Fruit fly (Drosophila melanogaster) whole organism, prepupa: Measurements from ENCODE around the gene CG13454.

ENCODE experiments used
- CG11762 ChIP-seq: fragments of 200-800 bp; sonication (Bioruptor generic); optimal IDR thresholded peaks from 3 replicates; lab custom pipeline; 2016; ENCODE audit warnings: missing biosample characterization, missing genetic modification characterization; ENCODE audit not compliant: insufficient read depth
- CG11902 ChIP-seq: fragments of 200-800 bp; sonication (Bioruptor generic); optimal IDR thresholded peaks from 3 replicates; lab custom pipeline; 2016; ENCODE audit warnings: missing biosample characterization, missing genetic modification characterization
- CG15336 ChIP-seq: fragments of 200-800 bp; sonication (Bioruptor generic); IDR thresholded peaks from 2 replicates; pipeline ENCODE4 v1.3.6; 2022; ENCODE audit warnings: missing biosample characterization, missing genetic modification characterization
- CG1621 ChIP-seq: fragments of 200-800 bp; sonication (Bioruptor generic); optimal IDR thresholded peaks from 3 replicates; lab custom pipeline; 2018; ENCODE audit warnings: missing biosample characterization, mild to moderate bottlenecking, missing genetic modification characterization
- CG3032 ChIP-seq: fragments of 200-800 bp; optimal IDR thresholded peaks from 2 replicates; lab custom pipeline; 2019; ENCODE audit warnings: missing biosample characterization, mild to moderate bottlenecking, missing genetic modification characterization, moderate library complexity
- CG31627 ChIP-seq: fragments of 200-800 bp; sonication (Bioruptor generic); optimal IDR thresholded peaks from 3 replicates; lab custom pipeline; 2016; ENCODE audit warnings: missing biosample characterization, missing genetic modification characterization
- CG34406 ChIP-seq: fragments of 200-800 bp; sonication (Bioruptor generic); optimal IDR thresholded peaks from 3 replicates; lab custom pipeline; 2016; ENCODE audit warnings: missing biosample characterization, missing genetic modification characterization
- CG3919 ChIP-seq: fragments of 200-800 bp; sonication (Bioruptor generic); optimal IDR thresholded peaks from 3 replicates; lab custom pipeline; 2016; ENCODE audit warnings: missing biosample characterization, missing genetic modification characterization
- CG6163 ChIP-seq: fragments of 200-800 bp; sonication (Bioruptor generic); IDR thresholded peaks from 3 replicates; pipeline ENCODE4 v1.3.6; 2022; ENCODE audit warnings: missing biosample characterization, missing genetic modification characterization
- CG6792 ChIP-seq: fragments of 200-800 bp; sonication (Bioruptor generic); optimal IDR thresholded peaks from 3 replicates; lab custom pipeline; 2016; ENCODE audit warnings: missing biosample characterization, missing genetic modification characterization
- CG6808 ChIP-seq: fragments of 200-800 bp; sonication (Bioruptor generic); optimal IDR thresholded peaks from 3 replicates; lab custom pipeline; 2017; ENCODE audit warnings: missing biosample characterization, missing genetic modification characterization, mild to moderate bottlenecking, moderate library complexity, missing genetic modification reagents
- CG6854 ChIP-seq: fragments of 200-800 bp; sonication (Bioruptor generic); optimal IDR thresholded peaks from 2 replicates; lab custom pipeline; 2017; ENCODE audit warnings: missing biosample characterization, mild to moderate bottlenecking, missing genetic modification characterization
- CG8319 ChIP-seq: fragments of 200-800 bp; sonication (Bioruptor generic); optimal IDR thresholded peaks from 3 replicates; lab custom pipeline; 2016; ENCODE audit warnings: missing biosample characterization, missing genetic modification characterization
- CG8632 ChIP-seq: fragments of 200-800 bp; sonication (Bioruptor generic); optimal IDR thresholded peaks from 3 replicates; lab custom pipeline; 2016; ENCODE audit warnings: missing biosample characterization, missing genetic modification characterization
- Eip78C ChIP-seq: fragments of 200-800 bp; sonication (Bioruptor generic); peaks from one replicate; lab custom pipeline; 2016; ENCODE audit warnings: missing biosample characterization, missing genetic modification characterization
- Eip93F ChIP-seq: fragments of 200-800 bp; sonication (Bioruptor generic); optimal IDR thresholded peaks from 2 replicates; lab custom pipeline; 2016; ENCODE audit warnings: missing biosample characterization, mild to moderate bottlenecking, missing genetic modification characterization
- Ets21C ChIP-seq: fragments of 200-800 bp; sonication (Bioruptor generic); optimal IDR thresholded peaks from 3 replicates; lab custom pipeline; 2016; ENCODE audit warnings: missing biosample characterization, missing genetic modification characterization
- Ets96B ChIP-seq: fragments of 200-800 bp; optimal IDR thresholded peaks from 2 replicates; lab custom pipeline; 2019; ENCODE audit warnings: missing biosample characterization, mild to moderate bottlenecking, missing genetic modification characterization, moderate library complexity
- Hr38 ChIP-seq: sonication (Bioruptor generic); optimal IDR thresholded peaks from 2 replicates; lab custom pipeline; 2016; ENCODE audit warnings: missing biosample characterization, missing genetic modification characterization
- Hr39 ChIP-seq: fragments of 200-800 bp; sonication (Bioruptor generic); optimal IDR thresholded peaks from 2 replicates; lab custom pipeline; 2016; ENCODE audit warnings: missing biosample characterization, missing genetic modification characterization
- Met ChIP-seq: fragments of 200-800 bp; sonication (Bioruptor generic); optimal IDR thresholded peaks from 3 replicates; lab custom pipeline; 2016; ENCODE audit warnings: missing biosample characterization, missing genetic modification characterization
- Sox102F ChIP-seq: fragments of 200-800 bp; sonication (Bioruptor generic); optimal IDR thresholded peaks from 2 replicates; lab custom pipeline; 2016; ENCODE audit warnings: missing biosample characterization, mild to moderate bottlenecking, missing genetic modification characterization
- Sox14 ChIP-seq: fragments of 200-800 bp; sonication (Bioruptor generic); optimal IDR thresholded peaks from 3 replicates; lab custom pipeline; 2016; ENCODE audit warnings: missing biosample characterization, missing genetic modification characterization
- achi ChIP-seq: fragments of 200-800 bp; sonication (Bioruptor generic); optimal IDR thresholded peaks from 3 replicates; lab custom pipeline; 2016; ENCODE audit warnings: missing biosample characterization, missing genetic modification characterization
- acj6 ChIP-seq: fragments of 200-800 bp; sonication (Bioruptor generic); optimal IDR thresholded peaks from 3 replicates; lab custom pipeline; 2016; ENCODE audit warnings: missing biosample characterization, missing genetic modification characterization
- cyc ChIP-seq: fragments of 200-800 bp; sonication (Bioruptor generic); optimal IDR thresholded peaks from 3 replicates; lab custom pipeline; 2016; ENCODE audit warnings: missing biosample characterization, missing genetic modification characterization
- dac ChIP-seq: fragments of 200-800 bp; sonication (Bioruptor generic); optimal IDR thresholded peaks from 2 replicates; lab custom pipeline; 2017; ENCODE audit warnings: missing biosample characterization, mild to moderate bottlenecking, missing genetic modification characterization
- fd59A ChIP-seq: fragments of 200-800 bp; sonication (Bioruptor generic); optimal IDR thresholded peaks from 2 replicates; lab custom pipeline; 2017; ENCODE audit warnings: missing biosample characterization, mild to moderate bottlenecking, missing genetic modification characterization, missing genetic modification reagents
- fd85E ChIP-seq: fragments of 200-800 bp; sonication (Bioruptor generic); optimal IDR thresholded peaks from 3 replicates; lab custom pipeline; 2016; ENCODE audit warnings: missing biosample characterization, missing genetic modification characterization
- fkh ChIP-seq: fragments of 200-800 bp; sonication (Bioruptor generic); optimal IDR thresholded peaks from 3 replicates; lab custom pipeline; 2017; ENCODE audit warnings: missing biosample characterization, mild to moderate bottlenecking, missing genetic modification characterization, moderate library complexity
- lz ChIP-seq: fragments of 200-800 bp; sonication (Bioruptor generic); optimal IDR thresholded peaks from 3 replicates; lab custom pipeline; 2016; ENCODE audit warnings: missing biosample characterization, missing genetic modification characterization
- spab ChIP-seq: fragments of 200-800 bp; sonication (Bioruptor generic); optimal IDR thresholded peaks from 2 replicates; lab custom pipeline; 2017; ENCODE audit warnings: missing biosample characterization, mild to moderate bottlenecking, missing genetic modification characterization, missing genetic modification reagents
- ss ChIP-seq, 2 experiments: fragments of 200-800 bp; sonication (Bioruptor generic); optimal IDR thresholded peaks; 2 replicates in 1 of 2; 3 replicates in 1 of 2; lab custom pipeline; 2017 to 2018; ENCODE audit warnings: mild to moderate bottlenecking in 2 of 2, missing biosample characterization in 2 of 2, missing genetic modification characterization in 2 of 2, moderate library complexity in 1 of 2
- topi ChIP-seq: fragments of 200-800 bp; sonication (Bioruptor generic); optimal IDR thresholded peaks from 3 replicates; lab custom pipeline; 2016; ENCODE audit warnings: missing biosample characterization, missing genetic modification characterization
- vri ChIP-seq: fragments of 200-800 bp; sonication (Bioruptor generic); optimal IDR thresholded peaks from 3 replicates; lab custom pipeline; 2016; ENCODE audit warnings: missing biosample characterization, mild to moderate bottlenecking, missing genetic modification characterization

CG13454 gene

dm6 chr3L:15530638-15531225 is 13.9 kb upstream of the CG13454 start:
- TF ChIP-seq Eip78C (GFP tag; lab: Kevin White, UChicago) (peak; percentile 65), Sox102F (GFP tag; lab: Kevin White, UChicago) (no peak), topi (GFP tag; lab: Kevin White, UChicago) (no peak), CG6854 (GFP tag; lab: Kevin White, UChicago) (peak; percentile 34), fd59A (no peak), CG34406 (GFP tag; lab: Kevin White, UChicago) (no peak), achi (peak; percentile 24), ss (GFP tag; optimal IDR thresholded peaks at IDR 0.05; lab: Kevin White, UChicago) (peak; percentile 19 to 28), CG6808 (GFP tag; lab: Kevin White, UChicago) (peak; percentile 14), CG11902 (GFP tag; lab: Kevin White, UChicago) (no peak), Sox14 (GFP tag; lab: Kevin White, UChicago) (peak; percentile 0), Hr38 (no peak), fkh (GFP tag; lab: Kevin White, UChicago) (peak; percentile 86), CG8319 (GFP tag; lab: Kevin White, UChicago) (no peak), CG3919 (GFP tag; lab: Kevin White, UChicago) (peak; percentile 10)

dm6 chr3L:15530071-15530470 is 13.2 kb upstream of the CG13454 start:
- no peak for TF ChIP-seq Hr39 (GFP tag; lab: Kevin White, UChicago)
- TF ChIP-seq CG6854 (GFP tag; lab: Kevin White, UChicago) = no peak
- no peak for TF ChIP-seq CG1621
- no peak for TF ChIP-seq Ets96B (tag; lab: Kevin White, UChicago)
- TF ChIP-seq cyc (GFP tag; lab: Kevin White, UChicago) = no peak
- no peak for TF ChIP-seq dac
- TF ChIP-seq CG31627 (GFP tag; lab: Kevin White, UChicago) = no peak
- no peak for TF ChIP-seq CG6163 (GFP tag; lab: Robert Waterston, UW)
- no peak for TF ChIP-seq CG8632

- no peak for TF ChIP-seq CG8319 (GFP tag; lab: Kevin White, UChicago)
- no peak for TF ChIP-seq Eip93F (GFP tag; lab: Kevin White, UChicago)
Observed at dm6 chr3L:15529143-15529542, 12.3 kb upstream of the CG13454 start, which contains the start of gene obst-H. TSS of gene obst-H (minus strand) at chr3L:15529243.

- no peak for TF ChIP-seq spab (GFP tag; lab: Kevin White, UChicago)
- TF ChIP-seq vri = no peak
- no peak for TF ChIP-seq achi
- TF ChIP-seq CG6792 = no peak
- TF ChIP-seq lz (GFP tag; lab: Kevin White, UChicago) = no peak
- no peak for TF ChIP-seq Ets96B (tag; lab: Kevin White, UChicago)
- no peak for TF ChIP-seq Met (GFP tag; lab: Kevin White, UChicago)
- no peak for TF ChIP-seq fd85E
- no peak for TF ChIP-seq CG11762 (GFP tag; lab: Kevin White, UChicago)
- TF ChIP-seq acj6 (GFP tag; lab: Kevin White, UChicago) = no peak
- TF ChIP-seq Ets21C = no peak
- no peak for TF ChIP-seq CG3919 (GFP tag; lab: Kevin White, UChicago)
- no peak for TF ChIP-seq CG11902 (GFP tag; lab: Kevin White, UChicago)
- TF ChIP-seq CG3032 = no peak
- TF ChIP-seq CG8632 = no peak
- no peak for TF ChIP-seq Sox102F (GFP tag; lab: Kevin White, UChicago)
- TF ChIP-seq Hr39 (GFP tag; lab: Kevin White, UChicago) = no peak
- TF ChIP-seq CG31627 (GFP tag; lab: Kevin White, UChicago) = no peak
- TF ChIP-seq CG15336 (GFP tag; lab: Robert Waterston, UW) = no peak
Observed at dm6 chr3L:15528096-15528495, 11.2 kb upstream of the CG13454 start, which contains the start of gene CG42728. TSS of gene CG42728 (minus strand) at chr3L:15528196.
